Fruit fly (Drosophila melanogaster): ENCODE results near the gene Nepl16.
A peak's percentile ranks its signal among the peaks of the same experiment; 100 is the strongest.

Gene Nepl16

DNA sequence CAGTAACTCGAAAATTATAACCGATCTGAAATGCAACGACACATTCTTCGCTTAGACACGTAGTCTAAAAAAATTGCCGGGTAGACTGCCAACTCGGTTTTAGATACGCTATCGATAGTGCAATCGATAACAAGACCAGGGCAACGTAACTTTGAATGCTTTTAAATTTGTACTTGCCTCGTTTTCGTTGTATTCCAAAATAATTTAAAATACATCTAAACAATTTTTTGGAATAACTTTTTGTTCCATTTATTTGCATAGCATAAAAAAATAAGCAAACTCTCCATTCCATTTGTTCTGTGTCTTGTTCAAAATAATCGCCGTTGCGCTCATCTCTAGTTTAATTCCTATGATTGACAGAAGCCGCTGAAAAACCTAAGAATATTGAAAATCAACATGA is 42.7 kb downstream of the Nepl16 start, which contains the start of the genes Stt3B and CG11839 (continued):
- peak; percentile 96 for TF ChIP-seq knrl (GFP tag; IDR thresholded peaks at IDR 0.05; ENCODE audit: partially characterized antibody)
- no peak for TF ChIP-seq CG17359 (tag; optimal IDR thresholded peaks at IDR 0.05)
- peak; percentile 48; the same call in 1 of the 2 replicates for TF ChIP-seq peb (GFP tag; IDR thresholded peaks at IDR 0.05)
- peak; percentile 25 for TF ChIP-seq luna (GFP tag; optimal IDR thresholded peaks at IDR 0.05)
- peak; percentile 27 for TF ChIP-seq CG10431 (GFP tag; optimal IDR thresholded peaks at IDR 0.05)
- peak; percentile 68 for TF ChIP-seq CG10979 (tag; optimal IDR thresholded peaks at IDR 0.05)
- no peak for TF ChIP-seq abd-A (tag; optimal IDR thresholded peaks at IDR 0.05)
- no peak for TF ChIP-seq CG4707 (GFP tag; optimal IDR thresholded peaks at IDR 0.05)
- TF ChIP-seq zen (tag; optimal IDR thresholded peaks at IDR 0.05): peak; percentile 48
- TF ChIP-seq CG32532 (GFP tag; IDR thresholded peaks at IDR 0.05): peak; percentile 69; the same call in 1 of the 2 replicates
- TF ChIP-seq CG8924 (tag; optimal IDR thresholded peaks at IDR 0.05): peak; percentile 67
- peak; percentile 78 for TF ChIP-seq CG4424 (GFP tag; optimal IDR thresholded peaks at IDR 0.05)
- TF ChIP-seq CG7745 (tag; optimal IDR thresholded peaks at IDR 0.05): peak; percentile 23
- peak; percentile 62 for TF ChIP-seq fd3F (GFP tag; optimal IDR thresholded peaks at IDR 0.05)
- peak; percentile 72 for TF ChIP-seq bab2 (GFP tag; optimal IDR thresholded peaks at IDR 0.05)
- TF ChIP-seq Dad (GFP tag; optimal IDR thresholded peaks at IDR 0.05): peak; percentile 72
- TF ChIP-seq CG16813 (GFP tag; IDR thresholded peaks at IDR 0.05; ENCODE audit: partially characterized antibody): peak; percentile 95
- peak; percentile 79 for TF ChIP-seq CG12155 (GFP tag; optimal IDR thresholded peaks at IDR 0.05)
- peak; percentile 93 for TF ChIP-seq CG34224 (GFP tag; IDR thresholded peaks at IDR 0.05; ENCODE audit: partially characterized antibody)
- peak; percentile 4 for TF ChIP-seq CG3995 (GFP tag; optimal IDR thresholded peaks at IDR 0.05)
- peak; percentile 82 for TF ChIP-seq CG6791 (GFP tag; IDR thresholded peaks at IDR 0.05; ENCODE audit: partially characterized antibody)
- TF ChIP-seq NfI (GFP tag; optimal IDR thresholded peaks at IDR 0.05): no peak
- TF ChIP-seq CG1233 (GFP tag; optimal IDR thresholded peaks at IDR 0.05): peak; percentile 21
- TF ChIP-seq ato (GFP tag; IDR thresholded peaks at IDR 0.05; ENCODE audit: partially characterized antibody): peak; percentile 69
- TF ChIP-seq CG11695 (GFP tag; IDR thresholded peaks at IDR 0.05): no peak
- TF ChIP-seq CG12942 (GFP tag; optimal IDR thresholded peaks at IDR 0.05): peak; percentile 75
- TF ChIP-seq zfh1 (GFP tag; IDR thresholded peaks at IDR 0.05): peak; percentile 70
- TF ChIP-seq eve (GFP tag; optimal IDR thresholded peaks at IDR 0.05): no peak
- peak; percentile 10 for TF ChIP-seq Neu2 (GFP tag; optimal IDR thresholded peaks at IDR 0.05; ENCODE audit: borderline replicate concordance)
- no peak for TF ChIP-seq cg (GFP tag; optimal IDR thresholded peaks at IDR 0.05)
- no peak for TF ChIP-seq CG8359 (GFP tag; optimal IDR thresholded peaks at IDR 0.05; ENCODE audit: borderline replicate concordance)
- TF ChIP-seq crc (GFP tag; optimal IDR thresholded peaks at IDR 0.05): peak; percentile 74
- TF ChIP-seq B-H1 (GFP tag; IDR thresholded peaks at IDR 0.05): peak; percentile 24; the same call in 1 of the 3 replicates
- TF ChIP-seq CHES-1-like (GFP tag; optimal IDR thresholded peaks at IDR 0.05): peak; percentile 86
- TF ChIP-seq btn (GFP tag; optimal IDR thresholded peaks at IDR 0.05): peak; percentile 43
- no peak for TF ChIP-seq CG10274 (GFP tag; optimal IDR thresholded peaks at IDR 0.05)
- no peak for TF ChIP-seq z (GFP tag; IDR thresholded peaks at IDR 0.05)
- TF ChIP-seq CG13424 (tag; optimal IDR thresholded peaks at IDR 0.05): peak; percentile 77
- peak; percentile 59 for TF ChIP-seq ERR (GFP tag; optimal IDR thresholded peaks at IDR 0.05)
- TF ChIP-seq CG7839 (tag; optimal IDR thresholded peaks at IDR 0.05): no peak
- peak; percentile 71 for TF ChIP-seq CG8944 (GFP tag; optimal IDR thresholded peaks at IDR 0.05)
- peak; percentile 93 for TF ChIP-seq sna (GFP tag; IDR thresholded peaks at IDR 0.05; ENCODE audit: partially characterized antibody)
- TF ChIP-seq CG16779 (GFP tag; IDR thresholded peaks at IDR 0.05): no peak
- peak; percentile 17 for TF ChIP-seq disco-r (GFP tag; optimal IDR thresholded peaks at IDR 0.05)
- no peak for TF ChIP-seq klu (GFP tag; IDR thresholded peaks at IDR 0.05)
- TF ChIP-seq stwl (tag; optimal IDR thresholded peaks at IDR 0.05): peak; percentile 80
- TF ChIP-seq Sry-β (GFP tag; optimal IDR thresholded peaks at IDR 0.05): peak; percentile 31
- TF ChIP-seq bowl (GFP tag; IDR thresholded peaks at IDR 0.05): no peak
- TF ChIP-seq shn (GFP tag; optimal IDR thresholded peaks at IDR 0.05): peak; percentile 81
- peak; percentile 91 for TF ChIP-seq hb (GFP tag; IDR thresholded peaks at IDR 0.05; ENCODE audit: partially characterized antibody)
